Fruit fly (Drosophila melanogaster) whole organism, larva: ENCODE data around the gene ATPsyndelta.

Experiments
- noc ChIP-seq: fragments of 200-800 bp; sonication (Bioruptor generic); optimal IDR thresholded peaks from 3 replicates; lab custom pipeline; 2019; ENCODE audit warnings: missing biosample characterization, mild to moderate bottlenecking, missing genetic modification characterization, moderate library complexity

Gene ATPsyndelta

dm6 chrX:10234024-10234520 is 21.3 kb downstream of the ATPsyndelta start:
- no peak for TF ChIP-seq noc

- no peak for TF ChIP-seq noc
Measured at dm6 chrX:10241919-10242318, 29.1 kb downstream of the ATPsyndelta start.

- TF ChIP-seq noc = no peak
Measured at dm6 chrX:10242883-10243282, 30.1 kb downstream of the ATPsyndelta start.

- TF ChIP-seq noc = no peak
Measured at dm6 chrX:10243540-10243939, 30.8 kb downstream of the ATPsyndelta start.

- TF ChIP-seq noc = no peak
Measured at dm6 chrX:10244763-10245162, 32.0 kb downstream of the ATPsyndelta start.

- TF ChIP-seq noc = no peak
Measured at dm6 chrX:10247366-10247765, 34.6 kb downstream of the ATPsyndelta start.

dm6 chrX:10250017-10250416 is 37.2 kb downstream of the ATPsyndelta start:
- no peak for TF ChIP-seq noc

- TF ChIP-seq noc = no peak
Measured at dm6 chrX:10250659-10251058, 37.9 kb downstream of the ATPsyndelta start.

dm6 chrX:10252745-10253144 is 40.0 kb downstream of the ATPsyndelta start:
- TF ChIP-seq noc = no peak

- no peak for TF ChIP-seq noc
Measured at dm6 chrX:10256228-10256627, 43.5 kb downstream of the ATPsyndelta start.

- no peak for TF ChIP-seq noc
Measured at dm6 chrX:10259524-10259923, 46.8 kb downstream of the ATPsyndelta start.

- no peak for TF ChIP-seq noc
Measured at dm6 chrX:10261172-10261571, 48.4 kb downstream of the ATPsyndelta start.

- peak; percentile 88 for TF ChIP-seq noc
Measured at dm6 chrX:10263165-10263956, 50.6 kb downstream of the ATPsyndelta start, which contains the start of gene Hk. TSS of gene Hk (minus strand) at chrX:10263485.

dm6 chrX:10263957-10264248 is 51.1 kb downstream of the ATPsyndelta start:
- no peak for TF ChIP-seq noc

dm6 chrX:10265213-10266017 is 52.6 kb downstream of the ATPsyndelta start, which contains the start of gene CG12643:
TSS of gene CG12643 (minus strand) at chrX:10265263.
- peak; percentile 95 for TF ChIP-seq noc

- TF ChIP-seq noc = no peak
Measured at dm6 chrX:10266018-10266384, 53.2 kb downstream of the ATPsyndelta start.
